Fruit fly (Drosophila melanogaster) whole organism, embryonic: ENCODE data around the gene CG5107.

Experiments used
- ATbp ChIP-seq: fragments of 200-800 bp; sonication (Bioruptor generic); optimal IDR thresholded peaks from 2 replicates; lab custom pipeline; 2017; ENCODE audit warnings: missing biosample characterization, mild to moderate bottlenecking, missing genetic modification characterization, missing genetic modification reagents
- Asciz ChIP-seq: fragments of 200-800 bp; sonication (Bioruptor generic); optimal IDR thresholded peaks from 2 replicates; lab custom pipeline; 2017; ENCODE audit warnings: missing biosample characterization, mild to moderate bottlenecking, missing genetic modification characterization, missing genetic modification reagents
- B-H2 ChIP-seq: fragments of 200-800 bp; sonication (Bioruptor generic); optimal IDR thresholded peaks from 2 replicates; lab custom pipeline; 2018; ENCODE audit warnings: missing biosample characterization, mild to moderate bottlenecking, missing genetic modification characterization
- CG10321 ChIP-seq: fragments of 200-800 bp; sonication (Bioruptor generic); IDR thresholded peaks from 2 replicates; pipeline ENCODE4 v1.3.6; 2022; ENCODE audit warnings: missing biosample characterization, missing genetic modification characterization
- CG11560 ChIP-seq: fragments of 200-800 bp; sonication (Bioruptor generic); IDR thresholded peaks from 3 replicates; pipeline ENCODE4 v1.3.6; 2022; ENCODE audit warnings: missing biosample characterization, missing genetic modification characterization
- CG12104 ChIP-seq: fragments of 200-800 bp; sonication (Bioruptor generic); optimal IDR thresholded peaks from 3 replicates; lab custom pipeline; 2016; ENCODE audit warnings: missing biosample characterization, missing genetic modification characterization
- CG12219 ChIP-seq: fragments of 200-800 bp; sonication (Bioruptor generic); optimal IDR thresholded peaks from 3 replicates; lab custom pipeline; 2018; ENCODE audit warnings: missing biosample characterization, mild to moderate bottlenecking, missing genetic modification characterization
- CG13296 ChIP-seq: fragments of 200-800 bp; sonication (Bioruptor generic); optimal IDR thresholded peaks from 3 replicates; lab custom pipeline; 2018; ENCODE audit warnings: missing biosample characterization, mild to moderate bottlenecking, missing genetic modification characterization
- CG13894 ChIP-seq: fragments of 200-800 bp; sonication (Bioruptor generic); optimal IDR thresholded peaks from 3 replicates; lab custom pipeline; 2018; ENCODE audit warnings: missing biosample characterization, mild to moderate bottlenecking, missing genetic modification characterization, moderate library complexity
- CG3065 ChIP-seq: fragments of 200-800 bp; sonication (Bioruptor generic); optimal IDR thresholded peaks from 2 replicates; lab custom pipeline; 2016; ENCODE audit warnings: missing biosample characterization, missing genetic modification characterization
- CG32772 ChIP-seq: fragments of 200-800 bp; sonication (Bioruptor generic); IDR thresholded peaks from 2 replicates; pipeline ENCODE4 v1.3.6; 2022; ENCODE audit warnings: missing biosample characterization, missing genetic modification characterization
- CG3838 ChIP-seq: fragments of 200-800 bp; sonication (Bioruptor generic); optimal IDR thresholded peaks from 3 replicates; lab custom pipeline; 2016; ENCODE audit warnings: missing biosample characterization, missing genetic modification characterization
- CG4360 ChIP-seq: fragments of 200-800 bp; sonication (Bioruptor generic); IDR thresholded peaks from 2 replicates; pipeline ENCODE4 v1.3.6; 2022; ENCODE audit warnings: missing biosample characterization, missing genetic modification characterization
- CG4730 ChIP-seq: fragments of 200-800 bp; sonication (Bioruptor generic); IDR thresholded peaks from 2 replicates; pipeline ENCODE4 v1.3.6; 2022; ENCODE audit warnings: missing biosample characterization, missing genetic modification characterization
- CG4820 ChIP-seq: fragments of 200-800 bp; sonication (Bioruptor generic); optimal IDR thresholded peaks from 3 replicates; lab custom pipeline; 2016; ENCODE audit warnings: missing biosample characterization, missing genetic modification characterization
- CG6654 ChIP-seq: fragments of 200-800 bp; sonication (Bioruptor generic); optimal IDR thresholded peaks from 2 replicates; lab custom pipeline; 2017; ENCODE audit warnings: missing biosample characterization, mild to moderate bottlenecking, missing genetic modification characterization
- CG7271 ChIP-seq: fragments of 200-800 bp; sonication (Bioruptor generic); optimal IDR thresholded peaks from 2 replicates; lab custom pipeline; 2018; ENCODE audit warnings: missing biosample characterization, mild to moderate bottlenecking, missing genetic modification characterization, moderate library complexity
- CG9215 ChIP-seq: fragments of 200-800 bp; sonication (Bioruptor generic); IDR thresholded peaks from 2 replicates; pipeline ENCODE4 v1.3.6; 2022; ENCODE audit warnings: missing biosample characterization, missing genetic modification characterization
- Dip2 ChIP-seq: fragments of 200-800 bp; sonication (Bioruptor generic); IDR thresholded peaks from 2 replicates; pipeline ENCODE4 v1.3.6; 2022; ENCODE audit warnings: missing biosample characterization, missing genetic modification characterization
- Dll ChIP-seq: fragments of 200-800 bp; sonication (Bioruptor generic); IDR thresholded peaks from 4 replicates; pipeline ENCODE4 v1.3.6; 2022; ENCODE audit warnings: missing biosample characterization, missing genetic modification characterization; ENCODE audit not compliant: partially characterized antibody
- Ets97D ChIP-seq: fragments of 200-800 bp; sonication (Bioruptor generic); optimal IDR thresholded peaks from 3 replicates; lab custom pipeline; 2016; ENCODE audit warnings: missing biosample characterization, missing genetic modification characterization
- Gsc ChIP-seq: fragments of 200-800 bp; sonication (Bioruptor generic); IDR thresholded peaks from 2 replicates; pipeline ENCODE4 v1.3.6; 2022; ENCODE audit warnings: missing biosample characterization, missing genetic modification characterization
- Hmr ChIP-seq: fragments of 200-800 bp; sonication (Bioruptor generic); optimal IDR thresholded peaks from 3 replicates; lab custom pipeline; 2017; ENCODE audit warnings: mild to moderate bottlenecking, missing biosample characterization, missing genetic modification reagents, missing genetic modification characterization
- Hmx ChIP-seq: fragments of 200-800 bp; sonication (Bioruptor generic); optimal IDR thresholded peaks from 2 replicates; lab custom pipeline; 2016; ENCODE audit warnings: missing biosample characterization, missing genetic modification characterization
- Lhr ChIP-seq: fragments of 200-800 bp; sonication (Bioruptor generic); optimal IDR thresholded peaks from 3 replicates; lab custom pipeline; 2017; ENCODE audit warnings: mild to moderate bottlenecking, missing biosample characterization, missing genetic modification reagents, missing genetic modification characterization
- MESR4 ChIP-seq: fragments of 200-800 bp; sonication (Bioruptor generic); optimal IDR thresholded peaks from 2 replicates; lab custom pipeline; 2018; ENCODE audit warnings: missing biosample characterization, mild to moderate bottlenecking, missing genetic modification characterization, moderate library complexity
- Mes4 ChIP-seq: fragments of 200-800 bp; sonication (Bioruptor generic); optimal IDR thresholded peaks from 2 replicates; lab custom pipeline; 2016; ENCODE audit warnings: missing biosample characterization, missing genetic modification characterization
- Myb ChIP-seq: fragments of 200-800 bp; sonication (Bioruptor generic); optimal IDR thresholded peaks from 2 replicates; lab custom pipeline; 2016; ENCODE audit warnings: missing biosample characterization, missing genetic modification characterization
- Vsx1 ChIP-seq: fragments of 200-800 bp; sonication (Bioruptor generic); optimal IDR thresholded peaks from 2 replicates; lab custom pipeline; 2017; ENCODE audit warnings: missing biosample characterization, mild to moderate bottlenecking, missing genetic modification characterization, missing genetic modification reagents
- al ChIP-seq: fragments of 200-800 bp; sonication (Bioruptor generic); IDR thresholded peaks from 2 replicates; pipeline ENCODE4 v1.3.6; 2022; ENCODE audit warnings: missing biosample characterization, missing genetic modification characterization
- ase ChIP-seq: fragments of 200-800 bp; sonication (Bioruptor generic); IDR thresholded peaks from 3 replicates; pipeline ENCODE4 v1.3.6; 2022; ENCODE audit warnings: missing biosample characterization, missing genetic modification characterization
- disco-r ChIP-seq: fragments of 200-800 bp; sonication (Bioruptor generic); optimal IDR thresholded peaks from 2 replicates; lab custom pipeline; 2016; ENCODE audit warnings: missing biosample characterization, missing genetic modification characterization
- exex ChIP-seq: fragments of 200-800 bp; sonication (Bioruptor generic); optimal IDR thresholded peaks from 4 replicates; lab custom pipeline; 2018; ENCODE audit warnings: missing biosample characterization, mild to moderate bottlenecking, missing genetic modification characterization, moderate library complexity
- fd102C ChIP-seq: fragments of 200-800 bp; sonication (Bioruptor generic); optimal IDR thresholded peaks from 2 replicates; lab custom pipeline; 2018; ENCODE audit warnings: missing biosample characterization, mild to moderate bottlenecking, missing genetic modification characterization, moderate library complexity
- gem ChIP-seq: fragments of 200-800 bp; sonication (Bioruptor generic); optimal IDR thresholded peaks from 2 replicates; lab custom pipeline; 2019; ENCODE audit warnings: missing biosample characterization, mild to moderate bottlenecking, missing genetic modification characterization, moderate library complexity
- nau ChIP-seq: fragments of 200-800 bp; sonication (Bioruptor generic); optimal IDR thresholded peaks from 3 replicates; lab custom pipeline; 2017; ENCODE audit warnings: missing biosample characterization, mild to moderate bottlenecking, missing genetic modification characterization, missing genetic modification reagents
- prd ChIP-seq, 3 experiments: fragments of >200 bp in 2 of 3; fragments of 200-800 bp in 1 of 3; sonication (Bioruptor generic) in 1 of 3; optimal IDR thresholded peaks in 2 of 3; IDR thresholded peaks in 1 of 3; 2 replicates in 2 of 3; 3 replicates in 1 of 3; pipeline versions ENCODE4 v1.3.6 to Lab custom; 2017 to 2022; ENCODE audit warnings: missing biosample characterization in 1 of 3, missing genetic modification characterization in 1 of 3
- pzg ChIP-seq: fragments of 200-800 bp; sonication (Bioruptor generic); optimal IDR thresholded peaks from 3 replicates; lab custom pipeline; 2018; ENCODE audit warnings: missing biosample characterization, mild to moderate bottlenecking, missing genetic modification characterization, moderate library complexity
- sc ChIP-seq, 3 experiments: fragments of >200 bp in 2 of 3; fragments of 200-800 bp in 1 of 3; sonication (Bioruptor generic) in 1 of 3; optimal IDR thresholded peaks; 2 replicates in 2 of 3; 3 replicates in 1 of 3; lab custom pipeline; 2017; ENCODE audit warnings: mild to moderate bottlenecking in 1 of 3, missing biosample characterization in 1 of 3, missing genetic modification characterization in 1 of 3, missing genetic modification reagents in 1 of 3
- schlank ChIP-seq: fragments of 200-800 bp; sonication (Bioruptor generic); optimal IDR thresholded peaks from 2 replicates; lab custom pipeline; 2018; ENCODE audit warnings: missing biosample characterization, mild to moderate bottlenecking, missing genetic modification characterization
- scrt ChIP-seq: fragments of 200-800 bp; sonication (Bioruptor generic); optimal IDR thresholded peaks from 2 replicates; lab custom pipeline; 2018; ENCODE audit warnings: missing biosample characterization, mild to moderate bottlenecking, missing genetic modification characterization, moderate library complexity
- sd ChIP-seq: fragments of 200-800 bp; sonication (Bioruptor generic); optimal IDR thresholded peaks from 3 replicates; lab custom pipeline; 2018; ENCODE audit warnings: missing biosample characterization, mild to moderate bottlenecking, missing genetic modification characterization, moderate library complexity
- tll ChIP-seq, 2 experiments: fragments of 200-800 bp in 1 of 2; fragments of >200 bp in 1 of 2; sonication (Bioruptor generic) in 1 of 2; optimal IDR thresholded peaks; 2 replicates each; lab custom pipeline; 2017 to 2019; ENCODE audit warnings: missing biosample characterization in 2 of 2, missing genetic modification characterization in 2 of 2, mild to moderate bottlenecking in 1 of 2, moderate library complexity in 1 of 2
- vnd ChIP-seq: fragments of 200-800 bp; sonication (Bioruptor generic); IDR thresholded peaks from 3 replicates; pipeline ENCODE4 v1.3.6; 2022; ENCODE audit warnings: missing biosample characterization, missing genetic modification characterization; ENCODE audit not compliant: partially characterized antibody

CG5107 gene

DNA sequence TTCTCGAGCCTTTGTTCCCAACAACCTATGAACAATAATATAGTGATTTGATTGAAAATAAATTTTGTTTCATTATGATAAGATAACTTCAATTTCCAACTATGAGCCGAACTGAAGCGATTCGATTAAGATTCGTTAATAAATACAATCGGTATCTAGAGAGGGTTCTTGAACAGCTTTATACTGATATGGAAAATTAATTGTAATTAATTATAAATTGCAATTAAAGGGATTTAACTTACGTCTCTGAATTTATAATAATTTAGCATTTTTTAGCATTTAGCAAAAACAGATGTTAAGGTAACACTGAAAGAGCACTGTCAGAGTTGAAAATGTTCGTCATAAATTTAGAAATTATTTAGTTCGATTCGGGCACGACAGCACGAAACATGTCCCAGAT, 984 bp downstream of the CG5107 start, which contains the start of gene CG5111:
Gene CG5111 (plus strand): TSS at position 301 of the 400 bp plus-strand sequence.
- no peak for TF ChIP-seq Asciz
- TF ChIP-seq CG13894 (tag; lab: Kevin White, UChicago), result no peak
- TF ChIP-seq CG32772 (GFP tag; lab: Robert Waterston, UW), result no peak
- no peak for TF ChIP-seq CG12104 (GFP tag; lab: Kevin White, UChicago)
- no peak for TF ChIP-seq scrt (GFP tag; lab: Kevin White, UChicago)
- no peak for TF ChIP-seq Gsc (GFP tag; lab: Robert Waterston, UW)
- peak; percentile 57 for TF ChIP-seq exex
- TF ChIP-seq fd102C, result no peak

DNA sequence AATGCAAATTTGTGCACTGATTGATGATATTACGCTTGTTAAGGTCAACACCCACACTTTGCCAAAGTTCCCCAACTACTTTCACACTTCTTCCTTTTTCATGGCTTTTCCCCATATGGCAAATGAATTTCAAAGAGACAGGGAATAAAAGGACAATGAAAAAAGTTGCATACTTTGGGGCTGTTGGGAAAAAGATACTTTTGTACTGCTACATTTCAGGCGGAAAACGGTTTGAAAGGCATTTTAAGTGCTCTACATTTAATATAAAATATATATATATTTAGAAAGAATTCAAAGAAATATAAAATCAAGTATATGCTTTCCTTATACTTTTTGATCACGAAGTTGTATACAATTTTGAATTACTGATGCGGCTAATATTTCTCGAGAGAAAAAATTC, 7.8 kb downstream of the CG5107 start:
- TF ChIP-seq CG13296 (no peak), CG6654 (peak; percentile 93)
- TF ChIP-seq, all 482 proteins: peak for 1

DNA sequence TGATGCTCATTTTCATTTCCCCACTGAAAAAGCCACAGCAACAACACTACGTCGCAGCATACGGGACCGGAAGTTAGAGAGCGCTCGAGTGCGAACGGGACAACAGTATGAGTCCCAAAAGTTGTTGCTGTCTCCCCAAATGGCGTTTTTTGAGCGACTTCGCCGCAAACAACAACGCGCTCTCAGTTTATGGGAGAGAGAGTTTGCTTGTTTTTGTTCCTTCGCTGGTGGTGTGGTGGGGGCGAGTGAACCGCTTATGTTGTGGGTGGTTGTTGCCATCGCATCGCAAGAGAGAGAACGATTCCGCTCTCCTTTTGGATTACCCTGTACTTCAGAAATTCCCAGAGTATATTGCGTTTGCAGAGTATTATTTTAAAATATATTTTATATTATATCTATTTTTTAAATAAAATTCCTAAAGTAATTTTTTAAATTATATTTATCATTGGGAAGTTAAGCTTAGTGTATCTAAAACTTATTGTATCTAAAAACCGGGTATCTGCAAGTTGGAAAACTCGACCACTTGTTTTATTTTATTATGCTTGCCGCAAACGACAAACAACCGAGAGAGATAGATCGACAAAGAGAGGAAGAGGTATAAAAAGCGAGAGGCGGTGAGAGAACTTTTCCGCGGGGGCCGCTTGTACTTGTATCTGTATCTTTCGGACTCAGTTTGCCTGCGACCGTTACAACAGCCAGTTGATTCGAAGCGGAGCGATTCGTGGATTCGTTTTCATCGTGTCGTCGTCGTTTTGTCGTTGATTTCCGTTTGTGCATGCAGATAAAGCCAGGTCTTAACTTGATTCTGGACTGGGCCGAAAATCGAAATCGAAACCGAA, 10.7 kb downstream of the CG5107 start, which contains the start of gene msi:
Gene msi (plus strand): TSS at position 669 of the 839 bp plus-strand sequence.
- TF ChIP-seq CG4820 (GFP tag; lab: Kevin White, UChicago) (peak; percentile 96), Mes4 (peak; percentile 16), CG12219 (GFP tag; lab: Kevin White, UChicago) (peak; percentile 87), sc (optimal IDR thresholded peaks at IDR 0.05; lab: Kevin White, UChicago) (no peak), sc (GFP tag; optimal IDR thresholded peaks at IDR 0.05; lab: Kevin White, UChicago) (peak; percentile 99), Dip2 (peak; percentile 71), CG10321 (GFP tag; lab: Robert Waterston, UW) (peak; percentile 97), Myb (GFP tag; lab: Kevin White, UChicago) (peak; percentile 63), Hmr (GFP tag; lab: Kevin White, UChicago) (peak; percentile 99), MESR4 (peak; percentile 26), ase (GFP tag; lab: Robert Waterston, UW) (peak; percentile 99), Ets97D (GFP tag; lab: Kevin White, UChicago) (peak; percentile 98), gem (tag; lab: Kevin White, UChicago) (peak; percentile 100), Vsx1 (GFP tag; lab: Kevin White, UChicago) (peak; percentile 95), CG3838 (GFP tag; lab: Kevin White, UChicago) (peak; percentile 84), CG7271 (peak; percentile 95), pzg (GFP tag; lab: Kevin White, UChicago) (peak; percentile 40), tll (GFP tag; optimal IDR thresholded peaks at IDR 0.05; lab: Kevin White, UChicago) (peak in 1 of 2 experiments; percentile 65), CG4730 (peak; percentile 98), schlank (peak; percentile 69), sd (tag; lab: Kevin White, UChicago) (peak; percentile 98), CG9215 (GFP tag; lab: Robert Waterston, UW) (peak; percentile 98), disco-r (GFP tag; lab: Kevin White, UChicago) (peak; percentile 20), nau (GFP tag; lab: Kevin White, UChicago) (peak; percentile 83), CG4360 (GFP tag; lab: Robert Waterston, UW) (peak; percentile 88), Hmx (GFP tag; lab: Kevin White, UChicago) (no peak), CG11560 (tag; lab: Robert Waterston, UW) (peak; percentile 94), Dll (GFP tag; lab: Robert Waterston, UW) (no peak; the same call in 3 of the 4 replicates), Lhr (GFP tag; lab: Kevin White, UChicago) (peak; percentile 83), vnd (GFP tag; lab: Robert Waterston, UW) (no peak), CG3065 (GFP tag; lab: Kevin White, UChicago) (peak; percentile 95), ATbp (GFP tag; lab: Kevin White, UChicago) (peak; percentile 99), al (GFP tag; lab: Robert Waterston, UW) (peak; percentile 98), prd (optimal IDR thresholded peaks at IDR 0.05; lab: Kevin White, UChicago) (no peak), prd (GFP tag; IDR thresholded peaks at IDR 0.05; lab: Robert Waterston, UW) (peak; percentile 99), B-H2 (peak; percentile 77)
